Worm (Caenorhabditis elegans): Measurements from ENCODE around the gene F48F7.5.

F48F7.5 gene

DNA sequence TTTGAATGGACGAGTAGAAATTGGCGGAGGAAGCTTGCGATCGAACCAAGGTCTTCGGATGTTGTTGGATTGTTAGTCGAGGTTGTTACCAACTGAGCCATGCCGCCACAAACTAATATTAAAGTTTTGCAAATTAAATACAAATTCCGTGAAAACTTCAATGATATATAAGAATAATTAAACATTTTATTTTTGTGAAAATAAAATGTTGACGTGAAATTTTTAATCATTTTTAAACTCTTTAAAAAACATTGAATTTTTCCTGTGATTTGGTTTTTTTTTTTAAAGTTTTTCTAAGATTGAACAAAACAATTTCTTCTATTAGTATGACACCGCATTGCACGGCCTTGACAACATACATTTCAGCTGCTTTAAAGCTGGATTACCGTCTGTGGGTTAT lies 15.2 kb downstream of the F48F7.5 start, which contains the start of gene C31E10.11:
C31E10.11 (minus strand) TSS at position 101 of the 400 bp plus-strand sequence.
- no peak for TF ChIP-seq snu-23 (GFP tag; optimal IDR thresholded peaks at IDR 0.05)
- TF ChIP-seq lin-39 (tag; optimal IDR thresholded peaks at IDR 0.05): no peak
- no peak for TF ChIP-seq irx-1 (tag; optimal IDR thresholded peaks at IDR 0.05)
- TF ChIP-seq unc-130 (tag; optimal IDR thresholded peaks at IDR 0.05): no peak
- TF ChIP-seq unc-98 (GFP tag; IDR thresholded peaks at IDR 0.05): no peak
- no peak for TF ChIP-seq hpl-2 (GFP tag; optimal IDR thresholded peaks at IDR 0.05)
- no peak for TF ChIP-seq pqm-1 (tag; optimal IDR thresholded peaks at IDR 0.05)
- no peak for TF ChIP-seq nhr-76 (tag; optimal IDR thresholded peaks at IDR 0.05)
- no peak for TF ChIP-seq swsn-7 (tag; optimal IDR thresholded peaks at IDR 0.05)
- no peak for TF ChIP-seq ceh-90 (tag; optimal IDR thresholded peaks at IDR 0.05)
- no peak for TF ChIP-seq sox-4 (tag; optimal IDR thresholded peaks at IDR 0.05)
- TF ChIP-seq ceh-82 (tag; optimal IDR thresholded peaks at IDR 0.05): no peak
- TF ChIP-seq blmp-1 (tag; optimal IDR thresholded peaks at IDR 0.05): no peak
- TF ChIP-seq nhr-90 (tag; optimal IDR thresholded peaks at IDR 0.05; ENCODE audit: poor library complexity): no peak
- no peak for TF ChIP-seq lin-14 (GFP tag; optimal IDR thresholded peaks at IDR 0.05)
- no peak for TF ChIP-seq dsc-1 (tag; optimal IDR thresholded peaks at IDR 0.05)
- no peak for TF ChIP-seq sptf-1 (tag; optimal IDR thresholded peaks at IDR 0.05)
- no peak for TF ChIP-seq unc-86 (tag; optimal IDR thresholded peaks at IDR 0.05)
- no peak for TF ChIP-seq egl-13 (tag; optimal IDR thresholded peaks at IDR 0.05)
- TF ChIP-seq mdl-1 (tag; optimal IDR thresholded peaks at IDR 0.05): no peak

DNA sequence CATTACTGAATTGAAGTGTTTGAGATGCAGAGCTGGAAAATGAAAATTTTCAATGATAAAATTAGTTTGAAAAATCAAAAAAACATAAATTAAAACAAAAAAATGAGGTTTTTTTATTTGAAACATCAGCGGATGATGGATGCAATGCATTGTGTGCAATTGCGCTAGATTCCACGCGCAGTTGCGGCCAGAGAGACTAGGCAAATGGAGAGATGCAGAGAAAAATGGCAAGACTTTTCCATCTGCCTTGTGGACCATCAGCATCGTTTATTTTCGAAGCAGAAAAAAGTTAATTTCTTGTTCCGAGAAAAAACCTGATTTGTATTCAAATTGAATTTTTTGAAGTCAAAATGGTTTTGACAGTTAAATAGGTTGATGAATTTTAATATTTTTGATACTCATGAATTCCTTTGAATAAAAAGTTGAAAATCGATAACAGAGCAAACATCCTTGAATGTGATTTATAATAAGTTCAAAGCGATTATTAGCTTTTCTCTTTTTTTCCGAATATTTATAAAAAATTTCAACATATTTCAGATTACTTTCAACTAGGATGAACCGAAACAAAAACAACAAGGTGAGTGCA lies 20.4 kb downstream of the F48F7.5 start, which contains the start of the genes C31E10.5 and C31E10.6:
C31E10.5 (minus strand) TSS at position 32 of the 586 bp plus-strand sequence.
C31E10.6 (plus strand) TSS at position 536 of the 586 bp plus-strand sequence.
- TF ChIP-seq ama-1 (optimal IDR thresholded peaks at IDR 0.05) (no peak), unc-86 (tag; optimal IDR thresholded peaks at IDR 0.05) (peak; percentile 44), snpc-4 (tag; optimal IDR thresholded peaks at IDR 0.05) (peak; percentile 20), C16A3.4 (tag; optimal IDR thresholded peaks at IDR 0.05) (peak; percentile 68), unc-98 (GFP tag; IDR thresholded peaks at IDR 0.05) (no peak), dsc-1 (tag; optimal IDR thresholded peaks at IDR 0.05) (peak; percentile 47), ceh-90 (tag; optimal IDR thresholded peaks at IDR 0.05) (no peak), Y116A8C.19 (tag; optimal IDR thresholded peaks at IDR 0.05; ENCODE audit: borderline replicate concordance) (no peak), mep-1 (tag; optimal IDR thresholded peaks at IDR 0.05) (peak; percentile 79), blmp-1 (tag; optimal IDR thresholded peaks at IDR 0.05) (peak; percentile 10), sox-4 (tag; optimal IDR thresholded peaks at IDR 0.05) (no peak), hlh-4 (tag; optimal IDR thresholded peaks at IDR 0.05) (no peak), ets-5 (GFP tag; IDR thresholded peaks at IDR 0.05) (no peak), unc-130 (tag; optimal IDR thresholded peaks at IDR 0.05) (peak; percentile 73), hlh-17 (GFP tag; optimal IDR thresholded peaks at IDR 0.05; ENCODE audit: borderline replicate concordance) (no peak), nhr-28 (tag; optimal IDR thresholded peaks at IDR 0.05) (no peak), isw-1 (GFP tag; IDR thresholded peaks at IDR 0.05) (peak; percentile 24), nhr-19 (GFP tag; conservative IDR thresholded peaks at IDR 0.05) (peak; percentile 53), lin-35 (GFP tag; optimal IDR thresholded peaks at IDR 0.05) (peak; percentile 28 to 72), unc-30 (tag; optimal IDR thresholded peaks at IDR 0.05) (no peak), zip-4 (GFP tag; optimal IDR thresholded peaks at IDR 0.05) (no peak), xbp-1 (tag; optimal IDR thresholded peaks at IDR 0.05) (peak; percentile 44), tlp-1 (tag; optimal IDR thresholded peaks at IDR 0.05) (no peak), fos-1 (tag; optimal IDR thresholded peaks at IDR 0.05) (peak; percentile 4), pqm-1 (tag; optimal IDR thresholded peaks at IDR 0.05) (no peak), aly-2 (tag; optimal IDR thresholded peaks at IDR 0.05) (no peak), mdl-1 (tag; optimal IDR thresholded peaks at IDR 0.05) (peak in 1 of 2 experiments; percentile 28), snu-23 (GFP tag; optimal IDR thresholded peaks at IDR 0.05) (peak; percentile 73), nhr-85 (tag) (peak; percentile 77), mab-9 (GFP tag; IDR thresholded peaks at IDR 0.05) (no peak), nhr-90 (tag; optimal IDR thresholded peaks at IDR 0.05; ENCODE audit: poor library complexity) (peak; percentile 53), nhr-71 (tag; optimal IDR thresholded peaks at IDR 0.05) (peak; percentile 73), ceh-88 (GFP tag; IDR thresholded peaks at IDR 0.05) (no peak), C34B4.2 (tag; optimal IDR thresholded peaks at IDR 0.05) (no peak), nhr-47 (tag; optimal IDR thresholded peaks at IDR 0.05) (peak; percentile 72), vab-15 (tag; optimal IDR thresholded peaks at IDR 0.05) (no peak), skn-1 (tag; optimal IDR thresholded peaks at IDR 0.05) (peak; percentile 49), efl-1 (optimal IDR thresholded peaks at IDR 0.05) (peak; percentile 50 to 52), efl-1 (GFP tag; optimal IDR thresholded peaks at IDR 0.05 in 1 of 2) (peak in 1 of 2 experiments; percentile 43), dpl-1 (GFP tag; optimal IDR thresholded peaks at IDR 0.05) (peak; percentile 33 to 39 (median 38)), ceh-82 (tag; optimal IDR thresholded peaks at IDR 0.05) (peak; percentile 26 to 61 (median 55)), grh-1 (GFP tag; IDR thresholded peaks at IDR 0.05) (no peak), swsn-7 (tag; optimal IDR thresholded peaks at IDR 0.05) (peak; percentile 52)

All from whole organism, L1 larva.